Fruit fly (Drosophila melanogaster) whole organism, prepupa: Measurements from ENCODE around the gene CG10336.

Source experiments
- CG10669 ChIP-seq: fragments of 200-800 bp; sonication (Bioruptor generic); optimal IDR thresholded peaks from 3 replicates; lab custom pipeline; 2018; ENCODE audit warnings: missing biosample characterization, mild to moderate bottlenecking, missing genetic modification characterization, moderate library complexity
- CG11762 ChIP-seq: fragments of 200-800 bp; sonication (Bioruptor generic); optimal IDR thresholded peaks from 3 replicates; lab custom pipeline; 2016; ENCODE audit warnings: missing biosample characterization, missing genetic modification characterization; ENCODE audit not compliant: insufficient read depth
- CG31627 ChIP-seq: fragments of 200-800 bp; sonication (Bioruptor generic); optimal IDR thresholded peaks from 3 replicates; lab custom pipeline; 2016; ENCODE audit warnings: missing biosample characterization, missing genetic modification characterization
- Sox15 ChIP-seq: fragments of 200-800 bp; sonication (Bioruptor generic); optimal IDR thresholded peaks from 3 replicates; lab custom pipeline; 2016; ENCODE audit warnings: missing biosample characterization, missing genetic modification characterization
- achi ChIP-seq: fragments of 200-800 bp; sonication (Bioruptor generic); optimal IDR thresholded peaks from 3 replicates; lab custom pipeline; 2016; ENCODE audit warnings: missing biosample characterization, missing genetic modification characterization
- dsx ChIP-seq: fragments of 200-800 bp; optimal IDR thresholded peaks from 3 replicates; lab custom pipeline; 2019; ENCODE audit warnings: missing biosample characterization, mild to moderate bottlenecking, missing genetic modification characterization, moderate library complexity; ENCODE audit not compliant: poor library complexity, severe bottlenecking
- net ChIP-seq: fragments of 200-800 bp; sonication (Bioruptor generic); optimal IDR thresholded peaks from 3 replicates; lab custom pipeline; 2016; ENCODE audit warnings: missing biosample characterization, missing genetic modification characterization
- salr ChIP-seq, 2 experiments: fragments of 200-800 bp; sonication (Bioruptor generic); optimal IDR thresholded peaks; 3 replicates each; lab custom pipeline; 2016 to 2018; ENCODE audit warnings: missing biosample characterization in 2 of 2, missing genetic modification characterization in 2 of 2, mild to moderate bottlenecking in 1 of 2
- vri ChIP-seq: fragments of 200-800 bp; sonication (Bioruptor generic); optimal IDR thresholded peaks from 3 replicates; lab custom pipeline; 2016; ENCODE audit warnings: missing biosample characterization, mild to moderate bottlenecking, missing genetic modification characterization

- TF ChIP-seq CG10669 (GFP tag; lab: Kevin White, UChicago) = no peak
- no peak for TF ChIP-seq dsx (GFP tag; lab: Kevin White, UChicago)
- no peak for TF ChIP-seq vri (GFP tag; lab: Kevin White, UChicago)
- no peak for TF ChIP-seq achi (GFP tag; lab: Kevin White, UChicago)
- no peak for TF ChIP-seq net (GFP tag; lab: Kevin White, UChicago)
- TF ChIP-seq CG11762 (GFP tag; lab: Kevin White, UChicago) = no peak
- no peak for TF ChIP-seq salr (GFP tag; optimal IDR thresholded peaks at IDR 0.05; lab: Kevin White, UChicago)
- TF ChIP-seq CG31627 (GFP tag; lab: Kevin White, UChicago) = no peak
- no peak for TF ChIP-seq Sox15 (GFP tag; lab: Kevin White, UChicago)
Observed at dm6 chr2L:18641087-18641486, 48.2 kb upstream of the CG10336 start.
